Worm (Caenorhabditis elegans) whole organism, early embryonic: ENCODE data around the gene ctr-9.

Experiments used
- B0310.2 ChIP-seq: sonication (generic microtip); optimal IDR thresholded peaks from 2 replicates; lab custom pipeline; 2016; ENCODE audit warnings: mild to moderate bottlenecking, missing genetic modification characterization, missing compliant biosample characterization
- F13C5.2 ChIP-seq: sonication (generic microtip); optimal IDR thresholded peaks from 2 replicates; lab custom pipeline; 2017; ENCODE audit warnings: mild to moderate bottlenecking, missing genetic modification characterization, inconsistent platforms, missing compliant biosample characterization
- aly-1 ChIP-seq: sonication (generic microtip); optimal IDR thresholded peaks from 2 replicates; lab custom pipeline; 2016; ENCODE audit warnings: missing genetic modification characterization, missing compliant biosample characterization
- ama-1 ChIP-seq: fragments of 150-350 bp; optimal IDR thresholded peaks from 2 replicates; lab custom pipeline; 2014
- ceh-13 ChIP-seq: fragments of 200-800 bp; sonication (Bioruptor generic); optimal IDR thresholded peaks from 2 replicates; lab custom pipeline; 2018; ENCODE audit warnings: mild to moderate bottlenecking, missing genetic modification characterization, missing compliant biosample characterization
- ceh-36 ChIP-seq: sonication (generic microtip); optimal IDR thresholded peaks from 2 replicates; lab custom pipeline; 2016; ENCODE audit warnings: missing genetic modification characterization, inconsistent platforms, missing compliant biosample characterization
- ets-7 ChIP-seq: sonication (generic microtip); optimal IDR thresholded peaks from 2 replicates; lab custom pipeline; 2016; ENCODE audit warnings: missing genotype, missing genetic modification characterization, missing compliant biosample characterization
- flt-1 ChIP-seq: fragments of 200-800 bp; sonication (Bioruptor generic); IDR thresholded peaks from 2 replicates; pipeline ENCODE4 v1.3.6; 2022; ENCODE audit warnings: missing genetic modification characterization, missing compliant biosample characterization
- hmbx-1 ChIP-seq: sonication (generic microtip); optimal IDR thresholded peaks from 2 replicates; lab custom pipeline; 2016; ENCODE audit warnings: mild to moderate bottlenecking, missing genetic modification characterization, missing compliant biosample characterization
- hmg-4 ChIP-seq: fragments of 200-800 bp; sonication (Bioruptor generic); optimal IDR thresholded peaks from 2 replicates; lab custom pipeline; 2018; ENCODE audit warnings: mild to moderate bottlenecking, missing genetic modification characterization, missing compliant biosample characterization
- hnd-1 ChIP-seq: sonication (generic microtip); optimal IDR thresholded peaks from 2 replicates; lab custom pipeline; 2016; ENCODE audit warnings: missing genetic modification characterization, missing compliant biosample characterization
- pes-1 ChIP-seq: fragments of 200-800 bp; sonication (Bioruptor generic); IDR thresholded peaks from 2 replicates; pipeline ENCODE4 v1.3.6; 2022; ENCODE audit warnings: missing genetic modification reagents, missing genetic modification characterization, missing compliant biosample characterization
- scrt-1 ChIP-seq: fragments of 200-800 bp; sonication (Bioruptor generic); IDR thresholded peaks from 2 replicates; pipeline ENCODE4 v1.3.6; 2022; ENCODE audit warnings: missing genetic modification characterization, missing compliant biosample characterization
- sea-1 ChIP-seq: fragments of 200-800 bp; sonication (Bioruptor generic); conservative IDR thresholded peaks from 2 replicates; pipeline ENCODE4 v1.3.6; 2022; ENCODE audit warnings: missing genetic modification characterization, missing compliant biosample characterization
- tbx-11 ChIP-seq: fragments of 200-800 bp; sonication (Bioruptor generic); IDR thresholded peaks from 2 replicates; pipeline ENCODE4 v1.3.6; 2022; ENCODE audit warnings: missing genetic modification characterization, missing compliant biosample characterization
- tbx-37 ChIP-seq: fragments of 200-800 bp; sonication (Bioruptor generic); conservative IDR thresholded peaks from 2 replicates; pipeline ENCODE4 v1.3.6; 2022; ENCODE audit warnings: missing genetic modification reagents, missing genetic modification characterization, missing compliant biosample characterization
- tra-4 ChIP-seq: sonication (generic microtip); optimal IDR thresholded peaks from 2 replicates; lab custom pipeline; 2017; ENCODE audit warnings: missing genetic modification characterization, missing compliant biosample characterization

ctr-9 gene

ce11 chrIII:9465424-9465823 lies 25.8 kb upstream of the ctr-9 start, which contains the start of gene B0464.9:
TSS of gene B0464.9 (plus strand) at chrIII:9465767.
- TF ChIP-seq ama-1 (lab: Kevin White, UChicago) (no peak), tbx-37 (GFP tag; lab: Robert Waterston, UW) (peak; percentile 51; the same call in 1 of the 2 replicates), pes-1 (GFP tag; lab: Robert Waterston, UW) (peak; percentile 69)

- no peak for TF ChIP-seq sea-1 (GFP tag; lab: Robert Waterston, UW)
- TF ChIP-seq ceh-13 = no peak
These were observed 25.3 kb upstream of the ctr-9 start, which contains the start of gene B0464.6 for ce11 chrIII:9465865-9466264. TSS of gene B0464.6 (minus strand) at chrIII:9465965.

ce11 chrIII:9467095-9467494 lies 24.1 kb upstream of the ctr-9 start, which contains the start of gene baf-1:
TSS of gene baf-1 (plus strand) at chrIII:9467464.
- TF ChIP-seq tbx-11 = no peak
- TF ChIP-seq hmg-4 (GFP tag; lab: Kevin White, UChicago) = peak; percentile 18
- TF ChIP-seq ceh-13 = no peak
- TF ChIP-seq B0310.2 (tag; lab: Kevin White, UChicago) = no peak
- TF ChIP-seq ets-7 (tag; lab: Kevin White, UChicago) = no peak

ce11 chrIII:9467857-9468256 lies 23.3 kb upstream of the ctr-9 start, which contains the start of gene tag-342:
TSS of gene tag-342 (plus strand) at chrIII:9468157.
- no peak for TF ChIP-seq ama-1 (lab: Kevin White, UChicago)
- TF ChIP-seq pes-1 (GFP tag; lab: Robert Waterston, UW) = no peak
- TF ChIP-seq B0310.2 (tag; lab: Kevin White, UChicago) = no peak
- no peak for TF ChIP-seq hmg-4 (GFP tag; lab: Kevin White, UChicago)
- no peak for TF ChIP-seq hnd-1 (tag; lab: Kevin White, UChicago)
- TF ChIP-seq ets-7 (tag; lab: Kevin White, UChicago) = no peak
- no peak for TF ChIP-seq aly-1 (tag; lab: Kevin White, UChicago)
- TF ChIP-seq ceh-36 = no peak
- no peak for TF ChIP-seq sea-1 (GFP tag; lab: Robert Waterston, UW)
- no peak for TF ChIP-seq tbx-37 (GFP tag; lab: Robert Waterston, UW)
- no peak for TF ChIP-seq flt-1 (GFP tag; lab: Robert Waterston, UW)
- TF ChIP-seq tra-4 (tag; lab: Kevin White, UChicago) = no peak
- no peak for TF ChIP-seq scrt-1 (GFP tag; lab: Robert Waterston, UW)
- TF ChIP-seq F13C5.2 = no peak
- TF ChIP-seq tbx-11 = no peak

ce11 chrIII:9471996-9472395 lies 19.2 kb upstream of the ctr-9 start:
- TF ChIP-seq scrt-1 (GFP tag; lab: Robert Waterston, UW) (no peak), F13C5.2 (no peak), hmg-4 (GFP tag; lab: Kevin White, UChicago) (no peak), sea-1 (GFP tag; lab: Robert Waterston, UW) (no peak), ama-1 (lab: Kevin White, UChicago) (no peak), ets-7 (tag; lab: Kevin White, UChicago) (no peak), B0310.2 (tag; lab: Kevin White, UChicago) (no peak), aly-1 (tag; lab: Kevin White, UChicago) (no peak), tra-4 (tag; lab: Kevin White, UChicago) (no peak), ceh-36 (no peak), tbx-11 (no peak), tbx-37 (GFP tag; lab: Robert Waterston, UW) (no peak), pes-1 (GFP tag; lab: Robert Waterston, UW) (no peak), ceh-13 (no peak), flt-1 (GFP tag; lab: Robert Waterston, UW) (no peak), hnd-1 (tag; lab: Kevin White, UChicago) (no peak)

ce11 chrIII:9472464-9472863 lies 18.7 kb upstream of the ctr-9 start:
- TF ChIP-seq tra-4 (tag; lab: Kevin White, UChicago) (no peak), ama-1 (lab: Kevin White, UChicago) (no peak), B0310.2 (tag; lab: Kevin White, UChicago) (no peak), F13C5.2 (no peak), sea-1 (GFP tag; lab: Robert Waterston, UW) (no peak), aly-1 (tag; lab: Kevin White, UChicago) (no peak), hmg-4 (GFP tag; lab: Kevin White, UChicago) (no peak), scrt-1 (GFP tag; lab: Robert Waterston, UW) (no peak), tbx-11 (no peak), ceh-13 (no peak), flt-1 (GFP tag; lab: Robert Waterston, UW) (no peak), hmbx-1 (no peak)

ce11 chrIII:9474501-9474900 lies 16.7 kb upstream of the ctr-9 start:
- TF ChIP-seq scrt-1 (GFP tag; lab: Robert Waterston, UW) = no peak
- TF ChIP-seq ets-7 (tag; lab: Kevin White, UChicago) = no peak
- no peak for TF ChIP-seq hnd-1 (tag; lab: Kevin White, UChicago)
- no peak for TF ChIP-seq B0310.2 (tag; lab: Kevin White, UChicago)
- TF ChIP-seq hmg-4 (GFP tag; lab: Kevin White, UChicago) = no peak
- TF ChIP-seq aly-1 (tag; lab: Kevin White, UChicago) = no peak
- no peak for TF ChIP-seq sea-1 (GFP tag; lab: Robert Waterston, UW)
- TF ChIP-seq tbx-37 (GFP tag; lab: Robert Waterston, UW) = no peak
- no peak for TF ChIP-seq ama-1 (lab: Kevin White, UChicago)
- TF ChIP-seq tra-4 (tag; lab: Kevin White, UChicago) = no peak
- TF ChIP-seq pes-1 (GFP tag; lab: Robert Waterston, UW) = no peak
- TF ChIP-seq tbx-11 = no peak
- TF ChIP-seq flt-1 (GFP tag; lab: Robert Waterston, UW) = no peak
- TF ChIP-seq ceh-36 = no peak

ce11 chrIII:9476564-9476963 lies 14.6 kb upstream of the ctr-9 start:
- TF ChIP-seq tra-4 (tag; lab: Kevin White, UChicago) = no peak
